Fruit fly (Drosophila melanogaster) whole organism, embryonic: Measurements from ENCODE around the gene Kal1.

Experiments
- Antp ChIP-seq: fragments of 200-800 bp; sonication (Bioruptor generic); optimal IDR thresholded peaks from 3 replicates; lab custom pipeline; 2016; ENCODE audit warnings: missing biosample characterization, missing genetic modification characterization
- Bgb ChIP-seq: fragments of 200-800 bp; sonication (Bioruptor generic); IDR thresholded peaks from 2 replicates; pipeline ENCODE4 v1.3.6; 2022; ENCODE audit warnings: missing biosample characterization, missing genetic modification characterization; ENCODE audit not compliant: partially characterized antibody
- Blimp-1 ChIP-seq: fragments of 200-800 bp; sonication (Bioruptor generic); optimal IDR thresholded peaks from 3 replicates; lab custom pipeline; 2018; ENCODE audit warnings: missing biosample characterization, missing genetic modification characterization, mild to moderate bottlenecking, moderate library complexity, missing genetic modification reagents
- CG10462 ChIP-seq: fragments of 200-800 bp; sonication (Bioruptor generic); optimal IDR thresholded peaks from 2 replicates; lab custom pipeline; 2016; ENCODE audit warnings: missing biosample characterization, missing genetic modification characterization
- CG11560 ChIP-seq: fragments of 200-800 bp; sonication (Bioruptor generic); IDR thresholded peaks from 3 replicates; pipeline ENCODE4 v1.3.6; 2022; ENCODE audit warnings: missing biosample characterization, missing genetic modification characterization
- CG11696 ChIP-seq: fragments of 200-800 bp; sonication (Bioruptor generic); IDR thresholded peaks from 2 replicates; pipeline ENCODE4 v1.3.6; 2022; ENCODE audit warnings: missing biosample characterization, missing genetic modification characterization
- CG12071 ChIP-seq: fragments of 200-800 bp; sonication (Bioruptor generic); optimal IDR thresholded peaks from 3 replicates; lab custom pipeline; 2018; ENCODE audit warnings: missing biosample characterization, mild to moderate bottlenecking, missing genetic modification characterization
- CG12659 ChIP-seq: fragments of 200-800 bp; sonication (Bioruptor generic); optimal IDR thresholded peaks from 3 replicates; lab custom pipeline; 2017; ENCODE audit warnings: mild to moderate bottlenecking, missing biosample characterization, missing genetic modification reagents, missing genetic modification characterization
- CG12942 ChIP-seq: fragments of 200-800 bp; sonication (Bioruptor generic); optimal IDR thresholded peaks from 3 replicates; lab custom pipeline; 2016; ENCODE audit warnings: missing biosample characterization, missing genetic modification characterization
- CG13287 ChIP-seq: fragments of 200-800 bp; sonication (Bioruptor generic); IDR thresholded peaks from 2 replicates; pipeline ENCODE4 v1.3.6; 2022; ENCODE audit warnings: missing biosample characterization, missing genetic modification characterization; ENCODE audit not compliant: partially characterized antibody
- CG13775 ChIP-seq: fragments of 200-800 bp; sonication (Bioruptor generic); optimal IDR thresholded peaks from 3 replicates; lab custom pipeline; 2017; ENCODE audit warnings: missing biosample characterization, mild to moderate bottlenecking, missing genetic modification characterization
- CG15073 ChIP-seq: fragments of 200-800 bp; sonication (Bioruptor generic); optimal IDR thresholded peaks from 2 replicates; lab custom pipeline; 2016; ENCODE audit warnings: missing biosample characterization, missing genetic modification characterization
- CG15696 ChIP-seq: fragments of 200-800 bp; sonication (Bioruptor generic); optimal IDR thresholded peaks from 2 replicates; lab custom pipeline; 2019; ENCODE audit warnings: missing biosample characterization, mild to moderate bottlenecking, missing genetic modification characterization, moderate library complexity
- CG1602 ChIP-seq: fragments of 200-800 bp; sonication (Bioruptor generic); optimal IDR thresholded peaks from 3 replicates; lab custom pipeline; 2016; ENCODE audit warnings: missing biosample characterization, missing genetic modification characterization
- CG1832 ChIP-seq: fragments of 200-800 bp; sonication (Bioruptor generic); optimal IDR thresholded peaks from 2 replicates; lab custom pipeline; 2017; ENCODE audit warnings: missing biosample characterization, mild to moderate bottlenecking, missing genetic modification characterization, inconsistent platforms
- CG30403 ChIP-seq: fragments of 200-800 bp; sonication (Bioruptor generic); optimal IDR thresholded peaks from 3 replicates; lab custom pipeline; 2016; ENCODE audit warnings: missing biosample characterization, missing genetic modification characterization
- CG4707 ChIP-seq: fragments of 200-800 bp; sonication (Bioruptor generic); optimal IDR thresholded peaks from 2 replicates; lab custom pipeline; 2018; ENCODE audit warnings: missing biosample characterization, mild to moderate bottlenecking, missing genetic modification characterization, moderate library complexity
- CG5953 ChIP-seq: fragments of 200-800 bp; sonication (Bioruptor generic); IDR thresholded peaks from 2 replicates; pipeline ENCODE4 v1.3.6; 2022; ENCODE audit warnings: missing biosample characterization, missing genetic modification characterization
- CG7745 ChIP-seq: fragments of 200-800 bp; sonication (Bioruptor generic); optimal IDR thresholded peaks from 2 replicates; lab custom pipeline; 2018; ENCODE audit warnings: missing biosample characterization, mild to moderate bottlenecking, missing genetic modification characterization, moderate library complexity
- CG9817 ChIP-seq: fragments of 200-800 bp; sonication (Bioruptor generic); optimal IDR thresholded peaks from 2 replicates; lab custom pipeline; 2018; ENCODE audit warnings: missing biosample characterization, mild to moderate bottlenecking, missing genetic modification characterization, moderate library complexity
- CkIIα-i1 ChIP-seq: fragments of 200-800 bp; sonication (Bioruptor generic); IDR thresholded peaks from 2 replicates; pipeline ENCODE4 v1.3.6; 2022; ENCODE audit warnings: missing biosample characterization, missing genetic modification characterization
- Dp ChIP-seq: fragments of 200-800 bp; sonication (Bioruptor generic); optimal IDR thresholded peaks from 2 replicates; lab custom pipeline; 2018; ENCODE audit warnings: missing biosample characterization, mild to moderate bottlenecking, missing genetic modification characterization, moderate library complexity
- Fer2 ChIP-seq: fragments of 200-800 bp; sonication (Bioruptor generic); optimal IDR thresholded peaks from 2 replicates; lab custom pipeline; 2018; ENCODE audit warnings: missing biosample characterization, mild to moderate bottlenecking, missing genetic modification characterization, moderate library complexity
- Gsc ChIP-seq: fragments of 200-800 bp; sonication (Bioruptor generic); IDR thresholded peaks from 2 replicates; pipeline ENCODE4 v1.3.6; 2022; ENCODE audit warnings: missing biosample characterization, missing genetic modification characterization
- HLH4C ChIP-seq: fragments of 200-800 bp; sonication (Bioruptor generic); IDR thresholded peaks from 3 replicates; pipeline ENCODE4 v1.3.6; 2022; ENCODE audit warnings: missing biosample characterization, missing genetic modification characterization; ENCODE audit not compliant: partially characterized antibody
- Hey ChIP-seq: fragments of 200-800 bp; sonication (Bioruptor generic); optimal IDR thresholded peaks from 3 replicates; lab custom pipeline; 2018; ENCODE audit warnings: missing biosample characterization, mild to moderate bottlenecking, missing genetic modification characterization
- Lpt ChIP-seq: fragments of >200 bp; optimal IDR thresholded peaks from 2 replicates; lab custom pipeline; 2018; ENCODE audit warnings: missing biosample characterization, missing genetic modification characterization
- Max ChIP-seq: fragments of 200-800 bp; sonication (Bioruptor generic); optimal IDR thresholded peaks from 2 replicates; lab custom pipeline; 2016; ENCODE audit warnings: missing biosample characterization, mild to moderate bottlenecking, missing genetic modification characterization
- Ravus ChIP-seq: fragments of 200-800 bp; sonication (Bioruptor generic); IDR thresholded peaks from 2 replicates; pipeline ENCODE4 v1.3.6; 2022; ENCODE audit warnings: missing biosample characterization, missing genetic modification characterization
- Sry-δ ChIP-seq: fragments of 200-800 bp; sonication (Bioruptor generic); optimal IDR thresholded peaks from 2 replicates; lab custom pipeline; 2016; ENCODE audit warnings: missing biosample characterization, missing genetic modification characterization
- ap ChIP-seq: fragments of 200-800 bp; sonication (Bioruptor generic); IDR thresholded peaks from 2 replicates; pipeline ENCODE4 v1.3.6; 2022; ENCODE audit warnings: missing biosample characterization, missing genetic modification characterization
- az2 ChIP-seq: fragments of 200-800 bp; sonication (Bioruptor generic); optimal IDR thresholded peaks from 3 replicates; lab custom pipeline; 2016; ENCODE audit warnings: missing biosample characterization, missing genetic modification characterization
- bigmax ChIP-seq: fragments of 200-800 bp; sonication (Bioruptor generic); optimal IDR thresholded peaks from 2 replicates; lab custom pipeline; 2018; ENCODE audit warnings: missing biosample characterization, mild to moderate bottlenecking, missing genetic modification characterization
- br ChIP-seq: fragments of >200 bp; optimal IDR thresholded peaks from 2 replicates; lab custom pipeline; 2017
- croc ChIP-seq: fragments of 200-800 bp; sonication (Bioruptor generic); conservative IDR thresholded peaks from 3 replicates; pipeline ENCODE4 v1.3.6; 2022; ENCODE audit warnings: missing biosample characterization, missing genetic modification characterization
- dysf ChIP-seq: fragments of 200-800 bp; sonication (Bioruptor generic); IDR thresholded peaks from 3 replicates; pipeline ENCODE4 v1.3.6; 2022; ENCODE audit warnings: missing biosample characterization, missing genetic modification characterization
- fd3F ChIP-seq: fragments of 200-800 bp; sonication (Bioruptor generic); optimal IDR thresholded peaks from 2 replicates; lab custom pipeline; 2018; ENCODE audit warnings: missing biosample characterization, mild to moderate bottlenecking, missing genetic modification characterization, moderate library complexity
- h ChIP-seq: fragments of >200 bp; optimal IDR thresholded peaks from 2 replicates; lab custom pipeline; 2017
- hbn ChIP-seq: fragments of 200-800 bp; sonication (Bioruptor generic); IDR thresholded peaks from 2 replicates; pipeline ENCODE4 v1.3.6; 2022; ENCODE audit warnings: missing biosample characterization, missing genetic modification characterization; ENCODE audit not compliant: partially characterized antibody
- her ChIP-seq: fragments of 200-800 bp; sonication (Bioruptor generic); optimal IDR thresholded peaks from 2 replicates; lab custom pipeline; 2016; ENCODE audit warnings: missing biosample characterization, missing genetic modification characterization
- psq ChIP-seq: fragments of 200-800 bp; sonication (Bioruptor generic); optimal IDR thresholded peaks from 2 replicates; lab custom pipeline; 2017; ENCODE audit warnings: missing biosample characterization, missing genetic modification characterization
- pzg ChIP-seq: fragments of 200-800 bp; sonication (Bioruptor generic); optimal IDR thresholded peaks from 3 replicates; lab custom pipeline; 2018; ENCODE audit warnings: missing biosample characterization, mild to moderate bottlenecking, missing genetic modification characterization, moderate library complexity
- run ChIP-seq: fragments of 200-800 bp; sonication (Bioruptor generic); optimal IDR thresholded peaks from 3 replicates; lab custom pipeline; 2018; ENCODE audit warnings: missing biosample characterization, mild to moderate bottlenecking, missing genetic modification characterization
- sens-2 ChIP-seq: fragments of 200-800 bp; sonication (Bioruptor generic); IDR thresholded peaks from 2 replicates; pipeline ENCODE4 v1.3.6; 2022; ENCODE audit warnings: missing biosample characterization, missing genetic modification characterization
- sob ChIP-seq: fragments of 200-800 bp; sonication (Bioruptor generic); IDR thresholded peaks from 2 replicates; pipeline ENCODE4 v1.3.6; 2022; ENCODE audit warnings: missing biosample characterization, missing genetic modification characterization
- ssp ChIP-seq: fragments of 200-800 bp; sonication (Bioruptor generic); IDR thresholded peaks from 2 replicates; pipeline ENCODE4 v1.3.6; 2022; ENCODE audit warnings: missing biosample characterization, missing genetic modification characterization
- trem ChIP-seq: fragments of 200-800 bp; optimal IDR thresholded peaks from 3 replicates; lab custom pipeline; 2019; ENCODE audit warnings: missing biosample characterization, mild to moderate bottlenecking, missing genetic modification characterization, moderate library complexity
- vfl ChIP-seq: fragments of 200-800 bp; sonication (Bioruptor generic); optimal IDR thresholded peaks from 2 replicates; lab custom pipeline; 2016; ENCODE audit warnings: missing biosample characterization, missing genetic modification characterization
- wdn ChIP-seq: fragments of 200-800 bp; sonication (Bioruptor generic); IDR thresholded peaks from 2 replicates; pipeline ENCODE4 v1.3.6; 2022; ENCODE audit warnings: missing biosample characterization, missing genetic modification characterization

The Kal1 gene

dm6 chr3R:24099039-24100026 is 41.9 kb upstream of the Kal1 start (continued):
- peak; percentile 54 for TF ChIP-seq CG9817
- peak; percentile 43; the same call in 1 of the 2 replicates for TF ChIP-seq Gsc (GFP tag; lab: Robert Waterston, UW)
- TF ChIP-seq run (tag; lab: Kevin White, UChicago) = no peak
- no peak for TF ChIP-seq HLH4C
- no peak for TF ChIP-seq Dp (GFP tag; lab: Kevin White, UChicago)
- peak; percentile 61; the same call in 1 of the 2 replicates for TF ChIP-seq CkIIα-i1 (GFP tag; lab: Robert Waterston, UW)
- TF ChIP-seq h (lab: Kevin White, UChicago) = no peak
- no peak for TF ChIP-seq CG15073 (GFP tag; lab: Kevin White, UChicago)
- peak; percentile 60 for TF ChIP-seq CG13775 (GFP tag; lab: Kevin White, UChicago)
- TF ChIP-seq sens-2 (GFP tag; lab: Robert Waterston, UW) = peak; percentile 56; the same call in 1 of the 2 replicates
- no peak for TF ChIP-seq Bgb (GFP tag; lab: Robert Waterston, UW)
- peak; percentile 57 for TF ChIP-seq psq
- TF ChIP-seq trem (tag; lab: Kevin White, UChicago) = peak; percentile 48
- no peak; the same call in 2 of the 3 replicates for TF ChIP-seq croc (GFP tag; lab: Robert Waterston, UW)
- TF ChIP-seq CG11560 (tag; lab: Robert Waterston, UW) = peak; percentile 60; the same call in 2 of the 3 replicates
- TF ChIP-seq CG15696 = no peak
- TF ChIP-seq az2 (GFP tag; lab: Kevin White, UChicago) = peak; percentile 85
- peak; percentile 83 for TF ChIP-seq Blimp-1 (GFP tag; lab: Kevin White, UChicago)
- TF ChIP-seq Max (GFP tag; lab: Kevin White, UChicago) = peak; percentile 20
- TF ChIP-seq Hey (tag; lab: Kevin White, UChicago) = no peak
- no peak for TF ChIP-seq br (lab: Kevin White, UChicago)
- TF ChIP-seq fd3F (GFP tag; lab: Kevin White, UChicago) = peak; percentile 76
- no peak for TF ChIP-seq CG7745 (tag; lab: Kevin White, UChicago)
- TF ChIP-seq Lpt (GFP tag; lab: Kevin White, UChicago) = no peak
- peak; percentile 45; the same call in 1 of the 2 replicates for TF ChIP-seq wdn (GFP tag; lab: Robert Waterston, UW)
- peak; percentile 74 for TF ChIP-seq CG12659 (GFP tag; lab: Kevin White, UChicago)
- no peak for TF ChIP-seq Fer2 (tag; lab: Kevin White, UChicago)
- peak; percentile 71 for TF ChIP-seq CG12071 (GFP tag; lab: Kevin White, UChicago)
- no peak for TF ChIP-seq pzg (GFP tag; lab: Kevin White, UChicago)
- TF ChIP-seq Ravus (GFP tag; lab: Robert Waterston, UW) = peak; percentile 54; the same call in 1 of the 2 replicates
- TF ChIP-seq her = peak; percentile 68
- peak; percentile 44 for TF ChIP-seq Sry-δ (GFP tag; lab: Kevin White, UChicago)
- TF ChIP-seq ap (GFP tag; lab: Robert Waterston, UW) = peak; percentile 74
- TF ChIP-seq sob = peak; percentile 91
- TF ChIP-seq CG11696 = peak; percentile 68
- no peak for TF ChIP-seq bigmax
- no peak for TF ChIP-seq CG13287 (GFP tag; lab: Robert Waterston, UW)
- peak; percentile 64 for TF ChIP-seq CG30403 (GFP tag; lab: Kevin White, UChicago)
- peak; percentile 72 for TF ChIP-seq CG12942
- TF ChIP-seq CG5953 (GFP tag; lab: Robert Waterston, UW) = peak; percentile 77
- TF ChIP-seq dysf (GFP tag; lab: Robert Waterston, UW) = peak; percentile 88
- no peak for TF ChIP-seq hbn
- peak; percentile 18 for TF ChIP-seq CG10462 (GFP tag; lab: Kevin White, UChicago)
- TF ChIP-seq Antp (GFP tag; lab: Kevin White, UChicago) = peak; percentile 78
- TF ChIP-seq vfl (GFP tag; lab: Kevin White, UChicago) = peak; percentile 23
- TF ChIP-seq CG1602 (GFP tag; lab: Kevin White, UChicago) = peak; percentile 64
- TF ChIP-seq CG4707 (GFP tag; lab: Kevin White, UChicago) = peak; percentile 30
- TF ChIP-seq CG1832 (GFP tag; lab: Kevin White, UChicago) = no peak
- TF ChIP-seq ssp (GFP tag; lab: Robert Waterston, UW) = peak; percentile 64
